Fruit fly (Drosophila melanogaster) whole organism, embryonic: ENCODE data around the gene Mettl5.

Experiments
- ATbp ChIP-seq: fragments of 200-800 bp; sonication (Bioruptor generic); optimal IDR thresholded peaks from 2 replicates; lab custom pipeline; 2017; ENCODE audit warnings: missing biosample characterization, mild to moderate bottlenecking, missing genetic modification characterization, missing genetic modification reagents
- Awh ChIP-seq: fragments of 200-800 bp; sonication (Bioruptor generic); IDR thresholded peaks from 2 replicates; pipeline ENCODE4, ENCODE4 v1.3.6; 2022; ENCODE audit warnings: missing biosample characterization, missing genetic modification characterization
- Blimp-1 ChIP-seq: fragments of 200-800 bp; sonication (Bioruptor generic); optimal IDR thresholded peaks from 3 replicates; lab custom pipeline; 2018; ENCODE audit warnings: missing biosample characterization, missing genetic modification characterization, mild to moderate bottlenecking, moderate library complexity, missing genetic modification reagents
- BtbVII ChIP-seq: fragments of 200-800 bp; sonication (Bioruptor generic); optimal IDR thresholded peaks from 3 replicates; lab custom pipeline; 2017; ENCODE audit warnings: missing biosample characterization, mild to moderate bottlenecking, missing genetic modification characterization
- CG10979 ChIP-seq: fragments of 200-800 bp; sonication (Bioruptor generic); optimal IDR thresholded peaks from 2 replicates; lab custom pipeline; 2018; ENCODE audit warnings: missing biosample characterization, mild to moderate bottlenecking, missing genetic modification characterization, moderate library complexity
- CG11504 ChIP-seq: fragments of 200-800 bp; sonication (Bioruptor generic); optimal IDR thresholded peaks from 3 replicates; lab custom pipeline; 2019; ENCODE audit warnings: missing biosample characterization, mild to moderate bottlenecking, missing genetic modification characterization, moderate library complexity
- CG12391 ChIP-seq: fragments of 200-800 bp; sonication (Bioruptor generic); optimal IDR thresholded peaks from 3 replicates; lab custom pipeline; 2018; ENCODE audit warnings: missing biosample characterization, mild to moderate bottlenecking, missing genetic modification characterization, moderate library complexity
- CG12659 ChIP-seq: fragments of 200-800 bp; sonication (Bioruptor generic); optimal IDR thresholded peaks from 3 replicates; lab custom pipeline; 2017; ENCODE audit warnings: mild to moderate bottlenecking, missing biosample characterization, missing genetic modification reagents, missing genetic modification characterization
- CG13296 ChIP-seq: fragments of 200-800 bp; sonication (Bioruptor generic); optimal IDR thresholded peaks from 3 replicates; lab custom pipeline; 2018; ENCODE audit warnings: missing biosample characterization, mild to moderate bottlenecking, missing genetic modification characterization
- CG15269 ChIP-seq: fragments of 200-800 bp; sonication (Bioruptor generic); optimal IDR thresholded peaks from 2 replicates; lab custom pipeline; 2018; ENCODE audit warnings: missing biosample characterization, mild to moderate bottlenecking, missing genetic modification characterization, moderate library complexity
- CG15514 ChIP-seq: fragments of 200-800 bp; sonication (Bioruptor generic); optimal IDR thresholded peaks from 3 replicates; lab custom pipeline; 2017; ENCODE audit warnings: missing biosample characterization, missing genetic modification characterization, mild to moderate bottlenecking, moderate library complexity, missing genetic modification reagents
- CG17359 ChIP-seq: fragments of 200-800 bp; sonication (Bioruptor generic); optimal IDR thresholded peaks from 3 replicates; lab custom pipeline; 2018; ENCODE audit warnings: missing biosample characterization, mild to moderate bottlenecking, missing genetic modification characterization, moderate library complexity
- CG2202 ChIP-seq: fragments of 200-800 bp; sonication (Bioruptor generic); optimal IDR thresholded peaks from 2 replicates; lab custom pipeline; 2018; ENCODE audit warnings: missing biosample characterization, mild to moderate bottlenecking, missing genetic modification characterization
- CG30431 ChIP-seq: fragments of 200-800 bp; sonication (Bioruptor generic); optimal IDR thresholded peaks from 2 replicates; lab custom pipeline; 2017; ENCODE audit warnings: missing biosample characterization, missing genetic modification characterization
- CG3726 ChIP-seq: fragments of 200-800 bp; sonication (Bioruptor generic); IDR thresholded peaks from 3 replicates; pipeline ENCODE4, ENCODE4 v1.3.6; 2022; ENCODE audit warnings: missing biosample characterization, missing genetic modification characterization
- CG3838 ChIP-seq: fragments of 200-800 bp; sonication (Bioruptor generic); optimal IDR thresholded peaks from 3 replicates; lab custom pipeline; 2016; ENCODE audit warnings: missing biosample characterization, missing genetic modification characterization
- CG3847 ChIP-seq: fragments of 200-800 bp; sonication (Bioruptor generic); IDR thresholded peaks from 2 replicates; pipeline ENCODE4 v1.3.6; 2022; ENCODE audit warnings: missing biosample characterization, missing genetic modification characterization
- CG4404 ChIP-seq: fragments of 200-800 bp; sonication (Bioruptor generic); IDR thresholded peaks from 2 replicates; pipeline ENCODE4 v1.3.6; 2022; ENCODE audit warnings: missing biosample characterization, missing genetic modification characterization
- CG5180 ChIP-seq: fragments of 200-800 bp; sonication (Bioruptor generic); optimal IDR thresholded peaks from 3 replicates; lab custom pipeline; 2017; ENCODE audit warnings: missing biosample characterization, missing genetic modification characterization, mild to moderate bottlenecking, moderate library complexity, missing genetic modification reagents
- CG5953 ChIP-seq: fragments of 200-800 bp; sonication (Bioruptor generic); IDR thresholded peaks from 2 replicates; pipeline ENCODE4 v1.3.6; 2022; ENCODE audit warnings: missing biosample characterization, missing genetic modification characterization
- CG6175 ChIP-seq: fragments of 200-800 bp; sonication (Bioruptor generic); IDR thresholded peaks from 3 replicates; pipeline ENCODE4 v1.3.6; 2022; ENCODE audit warnings: missing biosample characterization, missing genetic modification characterization
- CG6683 ChIP-seq: fragments of 200-800 bp; sonication (Bioruptor generic); optimal IDR thresholded peaks from 2 replicates; lab custom pipeline; 2017; ENCODE audit warnings: missing biosample characterization, mild to moderate bottlenecking, missing genetic modification characterization, missing genetic modification reagents
- CG6813 ChIP-seq: fragments of 200-800 bp; sonication (Bioruptor generic); optimal IDR thresholded peaks from 2 replicates; lab custom pipeline; 2017; ENCODE audit warnings: missing biosample characterization, missing genetic modification characterization, mild to moderate bottlenecking, moderate library complexity, missing genetic modification reagents
- CG7372 ChIP-seq: fragments of 200-800 bp; sonication (Bioruptor generic); IDR thresholded peaks from 2 replicates; pipeline ENCODE4 v1.3.6; 2022; ENCODE audit warnings: missing biosample characterization, missing genetic modification characterization
- CG7928 ChIP-seq: fragments of 200-800 bp; sonication (Bioruptor generic); optimal IDR thresholded peaks from 2 replicates; lab custom pipeline; 2017; ENCODE audit warnings: missing biosample characterization, mild to moderate bottlenecking, missing genetic modification characterization
- D19A ChIP-seq: fragments of 200-800 bp; optimal IDR thresholded peaks from 3 replicates; lab custom pipeline; 2019; ENCODE audit warnings: missing biosample characterization, mild to moderate bottlenecking, missing genetic modification characterization, moderate library complexity
- E2f1 ChIP-seq: fragments of 200-800 bp; sonication (Bioruptor generic); IDR thresholded peaks from 2 replicates; pipeline ENCODE4 v1.3.6; 2022; ENCODE audit warnings: missing biosample characterization, missing genetic modification characterization
- Hmr ChIP-seq: fragments of 200-800 bp; sonication (Bioruptor generic); optimal IDR thresholded peaks from 3 replicates; lab custom pipeline; 2017; ENCODE audit warnings: mild to moderate bottlenecking, missing biosample characterization, missing genetic modification reagents, missing genetic modification characterization
- Hsf ChIP-seq: fragments of 200-800 bp; sonication (Bioruptor generic); optimal IDR thresholded peaks from 3 replicates; lab custom pipeline; 2016; ENCODE audit warnings: missing biosample characterization, missing genetic modification characterization
- NFAT ChIP-seq: fragments of 200-800 bp; sonication (Bioruptor generic); IDR thresholded peaks from 2 replicates; pipeline ENCODE4 v1.3.6; 2022; ENCODE audit warnings: missing biosample characterization, missing genetic modification characterization
- Oli ChIP-seq: fragments of 200-800 bp; sonication (Bioruptor generic); optimal IDR thresholded peaks from 2 replicates; lab custom pipeline; 2018; ENCODE audit warnings: missing biosample characterization, mild to moderate bottlenecking, missing genetic modification characterization, moderate library complexity
- PHDP ChIP-seq: fragments of 200-800 bp; sonication (Bioruptor generic); optimal IDR thresholded peaks from 3 replicates; lab custom pipeline; 2018; ENCODE audit warnings: missing biosample characterization, mild to moderate bottlenecking, missing genetic modification characterization, moderate library complexity
- Side ChIP-seq: fragments of 200-800 bp; sonication (Bioruptor generic); optimal IDR thresholded peaks from 2 replicates; lab custom pipeline; 2016; ENCODE audit warnings: missing biosample characterization, missing genetic modification characterization
- Stat92E ChIP-seq, 3 experiments: fragments of >200 bp in 2 of 3; fragments of 200-800 bp in 1 of 3; sonication (Bioruptor generic) in 1 of 3; optimal IDR thresholded peaks; 2 replicates each; lab custom pipeline; 2017 to 2019; ENCODE audit warnings: missing biosample characterization in 3 of 3, missing genetic modification characterization in 3 of 3, mild to moderate bottlenecking in 1 of 3, moderate library complexity in 1 of 3
- Taf1 ChIP-seq: fragments of 200-800 bp; sonication (Bioruptor generic); IDR thresholded peaks from 2 replicates; pipeline ENCODE4 v1.3.6; 2022; ENCODE audit warnings: missing biosample characterization, missing genetic modification characterization
- Tbp ChIP-seq: fragments of >200 bp; optimal IDR thresholded peaks from 2 replicates; lab custom pipeline; 2018; ENCODE audit warnings: missing biosample characterization, missing genetic modification characterization
- ac ChIP-seq: fragments of 200-800 bp; sonication (Bioruptor generic); optimal IDR thresholded peaks from 3 replicates; lab custom pipeline; 2017; ENCODE audit warnings: missing biosample characterization, mild to moderate bottlenecking, missing genetic modification characterization
- da ChIP-seq: fragments of 200-800 bp; sonication (Bioruptor generic); optimal IDR thresholded peaks from 2 replicates; lab custom pipeline; 2016; ENCODE audit warnings: missing biosample characterization, missing genetic modification characterization
- dan ChIP-seq: fragments of 200-800 bp; sonication (Bioruptor generic); IDR thresholded peaks from 2 replicates; pipeline ENCODE4 v1.3.6; 2022; ENCODE audit warnings: missing biosample characterization, missing genetic modification characterization
- gfzf ChIP-seq: fragments of 200-800 bp; sonication (Bioruptor generic); optimal IDR thresholded peaks from 2 replicates; lab custom pipeline; 2016; ENCODE audit warnings: missing biosample characterization, mild to moderate bottlenecking, missing genetic modification characterization, moderate library complexity
- jigr1 ChIP-seq: fragments of 200-800 bp; sonication (Bioruptor generic); IDR thresholded peaks from 3 replicates; pipeline ENCODE4 v1.3.6; 2022; ENCODE audit warnings: missing biosample characterization, missing genetic modification characterization
- lmd ChIP-seq: fragments of 200-800 bp; sonication (Bioruptor generic); IDR thresholded peaks from 2 replicates; pipeline ENCODE4 v1.3.6; 2022; ENCODE audit warnings: missing biosample characterization, missing genetic modification characterization
- nom ChIP-seq: fragments of 200-800 bp; sonication (Bioruptor generic); optimal IDR thresholded peaks from 2 replicates; lab custom pipeline; 2017; ENCODE audit warnings: missing biosample characterization, missing genetic modification characterization, mild to moderate bottlenecking, moderate library complexity, missing genetic modification reagents
- pfk ChIP-seq: fragments of 200-800 bp; sonication (Bioruptor generic); optimal IDR thresholded peaks from 2 replicates; lab custom pipeline; 2018; ENCODE audit warnings: missing biosample characterization, mild to moderate bottlenecking, missing genetic modification characterization, moderate library complexity
- schlank ChIP-seq: fragments of 200-800 bp; sonication (Bioruptor generic); optimal IDR thresholded peaks from 2 replicates; lab custom pipeline; 2018; ENCODE audit warnings: missing biosample characterization, mild to moderate bottlenecking, missing genetic modification characterization
- sna ChIP-seq: fragments of 200-800 bp; sonication (Bioruptor generic); IDR thresholded peaks from 2 replicates; pipeline ENCODE4 v1.3.6; 2022; ENCODE audit warnings: missing biosample characterization, missing genetic modification characterization; ENCODE audit not compliant: partially characterized antibody
- sob ChIP-seq: fragments of 200-800 bp; sonication (Bioruptor generic); IDR thresholded peaks from 2 replicates; pipeline ENCODE4 v1.3.6; 2022; ENCODE audit warnings: missing biosample characterization, missing genetic modification characterization
- unpg ChIP-seq: fragments of 200-800 bp; sonication (Bioruptor generic); optimal IDR thresholded peaks from 3 replicates; lab custom pipeline; 2018; ENCODE audit warnings: missing biosample characterization, mild to moderate bottlenecking, missing genetic modification characterization, moderate library complexity

Gene Mettl5

DNA sequence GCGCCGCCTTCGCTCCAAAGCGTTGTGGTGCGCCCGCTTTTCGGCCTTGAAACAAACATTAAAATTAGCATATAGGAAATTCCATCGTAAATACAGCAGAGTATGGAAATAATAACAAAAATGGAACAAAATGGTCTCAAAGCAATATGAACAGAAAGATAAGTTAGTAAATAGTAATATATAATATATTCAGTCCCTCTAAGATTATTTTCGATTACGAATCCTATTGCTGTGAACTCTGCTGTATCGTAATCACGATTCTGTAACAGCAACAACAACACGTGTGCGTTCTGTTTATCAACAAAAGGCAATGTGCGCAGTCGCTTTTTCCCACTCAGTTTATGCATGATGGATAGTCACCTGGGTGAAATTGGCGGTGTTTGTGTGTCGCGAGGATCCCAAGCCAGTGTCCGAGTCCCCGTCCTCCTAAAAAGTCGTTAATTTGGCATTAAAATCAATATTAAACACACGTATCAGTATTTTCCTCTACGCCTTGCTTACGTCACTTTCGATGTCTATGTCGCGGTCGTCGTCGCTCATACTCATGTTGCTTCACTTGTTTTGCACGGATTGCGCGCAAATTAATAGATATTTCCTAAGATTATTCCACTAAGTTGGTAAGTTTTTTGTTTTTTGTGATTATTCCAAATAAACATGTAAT, at the start of gene Mettl5, which contains the start of gene CG42374 (continued):
- TF ChIP-seq ATbp (GFP tag; lab: Kevin White, UChicago) (no peak), CG12659 (GFP tag; lab: Kevin White, UChicago) (peak; percentile 31), CG5180 (GFP tag; lab: Kevin White, UChicago) (peak; percentile 3), Hsf (GFP tag; lab: Kevin White, UChicago) (peak; percentile 8), CG2202 (no peak), jigr1 (no peak), CG7372 (GFP tag; lab: Robert Waterston, UW) (peak; percentile 36; the same call in 1 of the 2 replicates), CG11504 (peak; percentile 53), CG13296 (GFP tag; lab: Kevin White, UChicago) (peak; percentile 13), Tbp (no peak), lmd (GFP tag; lab: Robert Waterston, UW) (peak; percentile 37), CG12391 (peak; percentile 20), E2f1 (GFP tag; lab: Robert Waterston, UW) (peak; percentile 25; the same call in 1 of the 2 replicates), CG4404 (GFP tag; lab: Robert Waterston, UW) (no peak), CG6813 (GFP tag; lab: Kevin White, UChicago) (peak; percentile 35), dan (GFP tag; lab: Robert Waterston, UW) (no peak), Oli (tag; lab: Kevin White, UChicago) (peak; percentile 52), CG17359 (peak; percentile 45), CG10979 (tag; lab: Kevin White, UChicago) (peak; percentile 32), nom (GFP tag; lab: Kevin White, UChicago) (no peak), CG3838 (GFP tag; lab: Kevin White, UChicago) (no peak), Side (GFP tag; lab: Kevin White, UChicago) (no peak), Taf1 (GFP tag; lab: Robert Waterston, UW) (peak; percentile 9; the same call in 1 of the 2 replicates), CG7928 (no peak), gfzf (GFP tag; lab: Kevin White, UChicago) (no peak), schlank (tag; lab: Kevin White, UChicago) (no peak), CG30431 (GFP tag; lab: Kevin White, UChicago) (no peak), CG3726 (GFP tag; lab: Robert Waterston, UW) (peak; percentile 21; the same call in 1 of the 3 replicates), CG5953 (GFP tag; lab: Robert Waterston, UW) (0 out of 2 replicates have a peak, but pooled peaks have one; percentile 1), PHDP (tag; lab: Kevin White, UChicago) (peak; percentile 61), CG15514 (peak; percentile 30), CG15269 (tag; lab: Kevin White, UChicago) (peak; percentile 43), unpg (GFP tag; lab: Kevin White, UChicago) (peak; percentile 69), sob (GFP tag; lab: Robert Waterston, UW) (peak; percentile 40; the same call in 1 of the 2 replicates), Awh (GFP tag; lab: Robert Waterston, UW) (peak; percentile 60; the same call in 1 of the 2 replicates), ac (GFP tag; lab: Kevin White, UChicago) (no peak), Stat92E (GFP tag; optimal IDR thresholded peaks at IDR 0.05; lab: Kevin White, UChicago) (no peak), da (GFP tag; lab: Kevin White, UChicago) (no peak), CG3847 (GFP tag; lab: Robert Waterston, UW) (no peak), Blimp-1 (peak; percentile 18), pfk (GFP tag; lab: Kevin White, UChicago) (no peak), D19A (peak; percentile 32), NFAT (GFP tag; lab: Robert Waterston, UW) (no peak), CG6683 (GFP tag; lab: Kevin White, UChicago) (peak; percentile 12), BtbVII (GFP tag; lab: Kevin White, UChicago) (no peak), Hmr (GFP tag; lab: Kevin White, UChicago) (peak; percentile 44), sna (GFP tag; lab: Robert Waterston, UW) (no peak), CG6175 (GFP tag; lab: Robert Waterston, UW) (no peak)
